Fruit fly (Drosophila melanogaster) whole organism, adult: ENCODE results near the gene CG18265.

Experiments
- CG7045 ChIP-seq: fragments of 200-800 bp; sonication (Bioruptor generic); optimal IDR thresholded peaks from 2 replicates; lab custom pipeline; 2017; ENCODE audit warnings: missing biosample characterization, mild to moderate bottlenecking, missing genetic modification characterization
- cnc ChIP-seq, 2 experiments: fragments of >200 bp; optimal IDR thresholded peaks; 2 replicates each; lab custom pipeline; 2017

- TF ChIP-seq cnc (optimal IDR thresholded peaks at IDR 0.05; lab: Kevin White, UChicago) (no peak), CG7045 (GFP tag; lab: Kevin White, UChicago) (no peak)
Measured at dm6 chr3L:17506005-17506760, 67.0 kb downstream of the CG18265 start.
